Worm (Caenorhabditis elegans) whole organism, L4 larva: ENCODE measurements around the gene Y75B8A.25.

Experiments
- F10B5.3 ChIP-seq: sonication (generic microtip); optimal IDR thresholded peaks from 2 replicates; lab custom pipeline; 2016; ENCODE audit warnings: mild to moderate bottlenecking, missing genetic modification characterization, missing compliant biosample characterization
- F37D6.2 ChIP-seq: sonication (generic microtip); optimal IDR thresholded peaks from 2 replicates; lab custom pipeline; 2016; ENCODE audit warnings: mild to moderate bottlenecking, missing genetic modification characterization, missing compliant biosample characterization
- F44E2.7 ChIP-seq: fragments of 200-800 bp; sonication (Bioruptor generic); IDR thresholded peaks from 2 replicates; pipeline ENCODE4 v2.1.2; 2022; ENCODE audit warnings: missing genetic modification characterization, missing compliant biosample characterization
- F49E8.2 ChIP-seq: sonication (generic microtip); optimal IDR thresholded peaks from 2 replicates; lab custom pipeline; 2016; ENCODE audit warnings: missing compliant biosample characterization, mild to moderate bottlenecking, missing genetic modification characterization, borderline replicate concordance
- T20F7.1 ChIP-seq: fragments of 200-800 bp; sonication (Bioruptor generic); optimal IDR thresholded peaks from 2 replicates; lab custom pipeline; 2018; ENCODE audit warnings: mild to moderate bottlenecking, missing genetic modification characterization, missing compliant biosample characterization
- ZK546.5 ChIP-seq, 2 experiments: sonication (generic microtip); optimal IDR thresholded peaks; 2 replicates each; lab custom pipeline; 2017; ENCODE audit warnings: missing biosample characterization in 2 of 2, missing genetic modification characterization in 2 of 2
- aha-1 ChIP-seq: fragments of 150-350 bp; peaks from one replicate; lab custom pipeline; 2014; ENCODE audit warnings: missing biosample characterization, missing genetic modification characterization
- ama-1 ChIP-seq: fragments of 150-350 bp; optimal IDR thresholded peaks from 2 replicates; lab custom pipeline; 2014; ENCODE audit warnings: inconsistent platforms, mixed read lengths
- attf-4 ChIP-seq: sonication (generic microtip); optimal IDR thresholded peaks from 3 replicates; lab custom pipeline; 2017; ENCODE audit warnings: missing biosample characterization, missing genetic modification characterization
- ceh-20 ChIP-seq: fragments of 200-800 bp; sonication (Bioruptor generic); IDR thresholded peaks from 2 replicates; pipeline ENCODE4 v1.3.6; 2022; ENCODE audit warnings: missing genetic modification reagents, missing genetic modification characterization, missing compliant biosample characterization
- cey-2 ChIP-seq: sonication (generic microtip); optimal IDR thresholded peaks from 3 replicates; lab custom pipeline; 2017; ENCODE audit warnings: missing genetic modification characterization, mild to moderate bottlenecking, missing compliant biosample characterization, antibody characterized with exemption, borderline replicate concordance; ENCODE audit not compliant: insufficient read depth
- ctbp-1 ChIP-seq: fragments of 200-800 bp; sonication (Bioruptor generic); IDR thresholded peaks from 2 replicates; pipeline ENCODE4 v1.3.6; 2022; ENCODE audit warnings: missing genetic modification reagents, missing genetic modification characterization, missing compliant biosample characterization
- daf-16 ChIP-seq, 3 experiments: sonication (generic microtip); optimal IDR thresholded peaks; 2 replicates each; lab custom pipeline; 2016 to 2017; ENCODE audit warnings: missing genetic modification characterization in 3 of 3, missing genetic modification reagents in 3 of 3, mild to moderate bottlenecking in 2 of 3, missing compliant biosample characterization in 2 of 3, missing biosample characterization in 1 of 3, moderate library complexity in 1 of 3
- daf-19 ChIP-seq: fragments of 200-800 bp; sonication (Bioruptor generic); conservative IDR thresholded peaks from 2 replicates; pipeline ENCODE4 v1.3.6; 2022; ENCODE audit warnings: missing genetic modification characterization, missing compliant biosample characterization
- dpl-1 ChIP-seq: fragments of 150-350 bp; optimal IDR thresholded peaks from 2 replicates; lab custom pipeline; 2014; ENCODE audit warnings: missing biosample characterization, missing genetic modification reagents, missing genetic modification characterization
- dve-1 ChIP-seq: sonication (generic microtip); optimal IDR thresholded peaks from 2 replicates; lab custom pipeline; 2017; ENCODE audit warnings: antibody characterized with exemption, mild to moderate bottlenecking, missing genetic modification characterization, missing compliant biosample characterization; ENCODE audit not compliant: insufficient read depth
- egl-43 ChIP-seq: fragments of 200-800 bp; sonication (Bioruptor generic); IDR thresholded peaks from 2 replicates; pipeline ENCODE4 v1.3.6; 2022; ENCODE audit warnings: missing genetic modification reagents, missing genetic modification characterization, missing compliant biosample characterization
- hif-1 ChIP-seq, 2 experiments: sonication (generic microtip); optimal IDR thresholded peaks; 2 replicates each; lab custom pipeline; 2016 to 2017; ENCODE audit warnings: missing compliant biosample characterization in 2 of 2, missing genetic modification characterization in 2 of 2, missing genetic modification reagents in 2 of 2, missing genotype in 2 of 2, mild to moderate bottlenecking in 1 of 2
- lir-3 ChIP-seq: sonication (generic microtip); optimal IDR thresholded peaks from 2 replicates; lab custom pipeline; 2016; ENCODE audit warnings: mild to moderate bottlenecking, missing genetic modification characterization, missing compliant biosample characterization
- mdl-1 ChIP-seq, 2 experiments: fragments of 150-350 bp in 1 of 2; sonication (generic microtip) in 1 of 2; optimal IDR thresholded peaks; 2 replicates each; lab custom pipeline; 2014 to 2017; ENCODE audit warnings: missing biosample characterization in 2 of 2, missing genetic modification characterization in 2 of 2
- mxl-2 ChIP-seq: fragments of 200-800 bp; sonication (Bioruptor generic); conservative IDR thresholded peaks from 2 replicates; pipeline ENCODE4 v1.3.6; 2022; ENCODE audit warnings: missing genetic modification reagents, missing genetic modification characterization, missing compliant biosample characterization
- nhr-11 ChIP-seq: fragments of 150-350 bp; optimal IDR thresholded peaks from 2 replicates; lab custom pipeline; 2014; ENCODE audit warnings: missing biosample characterization, missing genetic modification characterization
- nhr-25 ChIP-seq: sonication (generic microtip); optimal IDR thresholded peaks from 2 replicates; lab custom pipeline; 2017; ENCODE audit warnings: missing genetic modification characterization, mild to moderate bottlenecking, missing compliant biosample characterization, antibody characterized with exemption, moderate library complexity, borderline replicate concordance; ENCODE audit not compliant: insufficient read depth
- nhr-76 ChIP-seq: fragments of 150-350 bp; optimal IDR thresholded peaks from 2 replicates; lab custom pipeline; 2014; ENCODE audit warnings: missing biosample characterization, missing genetic modification characterization
- nhr-77 ChIP-seq: fragments of 150-350 bp; optimal IDR thresholded peaks from 2 replicates; lab custom pipeline; 2014; ENCODE audit warnings: missing biosample characterization, missing genetic modification characterization
- set-16 ChIP-seq: fragments of 200-800 bp; sonication (Bioruptor generic); IDR thresholded peaks from 2 replicates; pipeline ENCODE4 v1.3.6; 2022; ENCODE audit warnings: missing genetic modification reagents, missing genetic modification characterization, missing compliant biosample characterization
- skn-1 ChIP-seq: fragments of 150-350 bp; optimal IDR thresholded peaks from 2 replicates; lab custom pipeline; 2014; ENCODE audit warnings: missing biosample characterization, missing genetic modification characterization
- snpc-1.2 ChIP-seq: fragments of 200-800 bp; sonication (Bioruptor generic); IDR thresholded peaks from 2 replicates; pipeline ENCODE4 v1.3.6; 2022; ENCODE audit warnings: missing genetic modification reagents, missing genetic modification characterization, missing compliant biosample characterization
- snpc-4 ChIP-seq: fragments of 150-350 bp; optimal IDR thresholded peaks from 2 replicates; lab custom pipeline; 2014; ENCODE audit warnings: missing biosample characterization, missing genetic modification characterization
- tra-1 ChIP-seq: fragments of 200-800 bp; sonication (Bioruptor generic); IDR thresholded peaks from 2 replicates; pipeline ENCODE4 v1.3.6; 2022; ENCODE audit warnings: missing genetic modification reagents, missing genetic modification characterization, missing compliant biosample characterization
- unc-62 ChIP-seq, 3 experiments: fragments of 150-350 bp in 1 of 3; sonication (generic microtip); optimal IDR thresholded peaks in 2 of 3; peaks in 1 of 3; 1 replicate in 1 of 3; 2 replicates in 2 of 3; lab custom pipeline; 2014 to 2017; ENCODE audit warnings: missing biosample characterization in 3 of 3, missing genetic modification characterization in 3 of 3, missing genetic modification reagents in 3 of 3, missing genotype in 1 of 3
- zip-2 ChIP-seq: fragments of 150-350 bp; optimal IDR thresholded peaks from 2 replicates; lab custom pipeline; 2014; ENCODE audit warnings: missing biosample characterization, missing genetic modification characterization

Gene Y75B8A.25

ce11 chrIII:12226089-12226682 lies 47.7 kb upstream of the Y75B8A.25 start, which contains the start of the genes Y75B8A.18 and Y75B8A.19 (continued):
- TF ChIP-seq cey-2 (tag; lab: Kevin White, UChicago) = no peak
- TF ChIP-seq snpc-1.2 (GFP tag; lab: Robert Waterston, UW) = no peak
- no peak for TF ChIP-seq mxl-2
- TF ChIP-seq dve-1 (tag; lab: Kevin White, UChicago) = peak; percentile 4
- no peak for TF ChIP-seq lir-3 (tag; lab: Kevin White, UChicago)
- no peak for TF ChIP-seq F10B5.3 (tag; lab: Kevin White, UChicago)
- no peak for TF ChIP-seq nhr-25
- TF ChIP-seq skn-1 = no peak
- peak in 1 of 2 experiments; percentile 10 for TF ChIP-seq hif-1 (tag; optimal IDR thresholded peaks at IDR 0.05; lab: Kevin White, UChicago)
- TF ChIP-seq dpl-1 = peak; percentile 85
- no peak for TF ChIP-seq daf-19 (GFP tag; lab: Robert Waterston, UW)
- TF ChIP-seq mdl-1 (tag; optimal IDR thresholded peaks at IDR 0.05; lab: Kevin White, UChicago) = no peak
- no peak for TF ChIP-seq F44E2.7
- TF ChIP-seq snpc-4 (tag; lab: Kevin White, UChicago) = no peak
- no peak for TF ChIP-seq set-16 (GFP tag; lab: Robert Waterston, UW)
- no peak for TF ChIP-seq T20F7.1
- no peak for TF ChIP-seq nhr-76 (tag; lab: Kevin White, UChicago)
- no peak for TF ChIP-seq nhr-77 (tag; lab: Kevin White, UChicago)
- TF ChIP-seq ama-1 (lab: Kevin White, UChicago) = no peak
- TF ChIP-seq egl-43 (GFP tag; lab: Robert Waterston, UW) = no peak
- TF ChIP-seq nhr-11 (tag; lab: Kevin White, UChicago) = no peak
- TF ChIP-seq ctbp-1 (GFP tag; lab: Robert Waterston, UW) = no peak

- no peak for TF ChIP-seq T20F7.1
- peak; percentile 5 for TF ChIP-seq aha-1 (tag; lab: Kevin White, UChicago)
Observed at ce11 chrIII:12227935-12228334, 45.9 kb upstream of the Y75B8A.25 start.

ce11 chrIII:12230195-12230594 lies 43.6 kb upstream of the Y75B8A.25 start:
- TF ChIP-seq unc-62 (GFP tag; optimal IDR thresholded peaks at IDR 0.05 in 1 of 2; lab: Kevin White, UChicago) (peak in 1 of 2 experiments; percentile 27), unc-62 (tag; optimal IDR thresholded peaks at IDR 0.05; lab: Kevin White, UChicago) (no peak), ZK546.5 (tag; optimal IDR thresholded peaks at IDR 0.05; lab: Kevin White, UChicago) (no peak), nhr-25 (no peak), F49E8.2 (tag; lab: Kevin White, UChicago) (no peak)

ce11 chrIII:12231539-12231938 lies 42.3 kb upstream of the Y75B8A.25 start:
- TF ChIP-seq attf-4 (tag; lab: Kevin White, UChicago) (no peak), daf-16 (GFP tag; optimal IDR thresholded peaks at IDR 0.05; lab: Kevin White, UChicago) (no peak), daf-16 (tag; optimal IDR thresholded peaks at IDR 0.05; lab: Kevin White, UChicago) (no peak), zip-2 (tag; lab: Kevin White, UChicago) (no peak), hif-1 (tag; optimal IDR thresholded peaks at IDR 0.05; lab: Kevin White, UChicago) (no peak), ceh-20 (GFP tag; lab: Robert Waterston, UW) (no peak), F37D6.2 (tag; lab: Kevin White, UChicago) (no peak)

- TF ChIP-seq set-16 (GFP tag; lab: Robert Waterston, UW) = no peak
- TF ChIP-seq tra-1 = no peak
Observed at ce11 chrIII:12233493-12233892, 40.3 kb upstream of the Y75B8A.25 start.
